Fruit fly (Drosophila melanogaster) whole organism: ENCODE results near the gene TTLL1A.

ENCODE experiments used
- CG8478 ChIP-seq: fragments of >200 bp; optimal IDR thresholded peaks from 2 replicates; lab custom pipeline; 2018; ENCODE audit warnings: inconsistent platforms
- Dll ChIP-seq: fragments of >200 bp; optimal IDR thresholded peaks from 2 replicates; lab custom pipeline; 2017
- EcR ChIP-seq, 2 experiments: fragments of >200 bp; optimal IDR thresholded peaks; 2 replicates each; lab custom pipeline; 2017; ENCODE audit warnings: missing biosample characterization in 2 of 2, missing genetic modification characterization in 2 of 2, missing genetic modification reagents in 2 of 2
- pan ChIP-seq: fragments of >200 bp; optimal IDR thresholded peaks from 2 replicates; lab custom pipeline; 2017
- psq ChIP-seq: fragments of >200 bp; optimal IDR thresholded peaks from 2 replicates; lab custom pipeline; 2017
- usp ChIP-seq: fragments of >200 bp; optimal IDR thresholded peaks from 2 replicates; lab custom pipeline; 2017; ENCODE audit warnings: missing biosample characterization, missing genetic modification characterization, mixed read lengths

Gene TTLL1A

DNA sequence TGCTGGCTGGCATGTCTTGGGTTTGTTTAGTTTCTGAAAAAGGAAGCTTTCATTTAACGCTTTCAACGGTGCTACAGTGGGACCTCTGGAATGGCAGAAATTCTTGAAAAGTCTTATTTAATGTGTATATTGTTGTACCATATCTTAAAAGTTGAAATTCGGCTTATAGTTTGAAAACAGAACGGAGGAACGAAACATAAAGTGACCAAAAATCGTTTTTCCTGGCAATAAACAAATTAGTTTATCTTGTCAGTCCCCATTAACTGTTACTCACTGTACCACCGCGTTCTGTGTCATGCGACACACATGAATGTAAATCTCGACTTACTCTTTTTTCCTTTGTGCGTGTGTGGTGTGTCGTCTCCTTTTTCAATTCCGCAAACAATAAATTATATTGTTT lies 30.3 kb downstream of the TTLL1A start:
- no peak for TF ChIP-seq CG8478
- TF ChIP-seq psq (lab: Kevin White, UChicago) = no peak
- TF ChIP-seq EcR (GFP tag; optimal IDR thresholded peaks at IDR 0.05; lab: Kevin White, UChicago) = no peak
- no peak for TF ChIP-seq usp (GFP tag; lab: Kevin White, UChicago)
- TF ChIP-seq Dll = no peak
- no peak for TF ChIP-seq pan (lab: Kevin White, UChicago)

DNA sequence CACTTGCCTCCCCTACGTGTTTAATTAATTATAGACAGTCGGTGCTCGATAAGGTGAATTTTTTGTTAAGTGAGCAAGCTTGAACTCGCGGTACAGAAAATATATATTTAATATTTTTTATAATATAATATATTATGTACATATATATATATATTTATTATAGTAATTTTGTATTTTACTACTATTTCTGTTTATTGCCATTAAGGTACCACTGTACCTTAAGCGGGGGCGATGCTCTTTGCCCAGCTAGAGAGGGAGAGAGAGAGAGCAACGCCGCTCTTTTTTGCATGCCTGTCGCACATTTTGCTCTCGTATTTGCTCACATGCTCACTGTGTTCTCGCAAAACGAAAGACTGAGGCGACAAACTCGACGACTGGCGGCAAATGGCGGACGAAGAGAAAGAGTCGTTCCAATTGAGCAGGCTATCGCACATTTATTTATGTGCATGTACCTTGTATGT lies 31.9 kb downstream of the TTLL1A start:
- no peak for TF ChIP-seq usp (GFP tag; lab: Kevin White, UChicago)
- no peak for TF ChIP-seq EcR (GFP tag; optimal IDR thresholded peaks at IDR 0.05; lab: Kevin White, UChicago)
- no peak for TF ChIP-seq pan (lab: Kevin White, UChicago)
- no peak for TF ChIP-seq CG8478
- TF ChIP-seq psq (lab: Kevin White, UChicago) = no peak
- TF ChIP-seq Dll = no peak

DNA sequence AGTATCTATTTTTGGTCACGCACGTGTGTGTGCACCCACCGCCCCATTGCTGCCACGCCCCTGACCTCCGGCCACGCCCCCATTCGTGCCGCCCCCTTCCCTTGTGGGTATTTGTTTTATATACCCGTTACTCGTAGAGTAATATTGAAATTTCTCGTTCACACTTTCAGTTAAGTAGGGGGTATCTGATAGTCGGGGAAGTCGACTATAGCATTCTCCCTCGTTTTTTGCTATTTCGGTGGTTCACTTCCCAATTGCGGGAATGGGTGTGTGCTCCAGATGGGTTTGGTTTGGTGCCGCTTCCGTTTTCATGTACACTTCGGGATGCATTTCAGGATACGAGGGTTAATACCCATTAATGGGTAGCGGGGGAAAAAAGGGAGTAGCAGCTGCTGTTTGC lies 35.1 kb downstream of the TTLL1A start:
- TF ChIP-seq psq (lab: Kevin White, UChicago) = no peak
- TF ChIP-seq pan (lab: Kevin White, UChicago) = no peak
- no peak for TF ChIP-seq CG8478
- no peak for TF ChIP-seq EcR (GFP tag; optimal IDR thresholded peaks at IDR 0.05; lab: Kevin White, UChicago)
- TF ChIP-seq usp (GFP tag; lab: Kevin White, UChicago) = no peak
- no peak for TF ChIP-seq Dll

DNA sequence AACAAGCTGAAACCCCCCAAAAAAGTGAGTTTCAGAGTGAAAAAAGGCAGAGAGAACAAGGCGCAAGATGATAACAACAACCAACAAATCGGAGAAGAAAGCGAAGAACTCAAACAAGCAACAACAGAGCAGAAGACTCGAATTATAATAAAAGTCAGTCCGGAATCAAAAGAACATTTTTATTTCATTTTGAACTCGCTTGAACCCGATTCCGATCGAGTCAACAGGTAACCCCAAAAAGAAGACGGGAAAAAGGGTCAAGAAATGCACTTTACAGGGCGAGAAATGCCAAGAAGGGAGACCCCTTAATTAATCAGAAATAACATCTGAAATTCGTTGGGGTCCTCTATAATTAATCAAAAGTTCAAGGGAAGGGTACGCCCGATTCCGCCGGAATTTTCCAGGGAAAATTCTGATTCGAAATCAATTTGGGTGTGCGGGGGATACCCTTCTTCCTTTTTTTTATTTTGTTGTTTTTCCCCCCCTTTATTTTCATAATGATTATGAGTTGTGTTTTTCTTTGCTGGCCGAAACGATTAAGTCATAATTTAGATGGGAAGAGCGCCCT lies 39.9 kb downstream of the TTLL1A start:
- TF ChIP-seq psq (lab: Kevin White, UChicago) (no peak), CG8478 (no peak), EcR (GFP tag; optimal IDR thresholded peaks at IDR 0.05; lab: Kevin White, UChicago) (no peak), Dll (no peak), pan (lab: Kevin White, UChicago) (no peak), usp (GFP tag; lab: Kevin White, UChicago) (no peak)

DNA sequence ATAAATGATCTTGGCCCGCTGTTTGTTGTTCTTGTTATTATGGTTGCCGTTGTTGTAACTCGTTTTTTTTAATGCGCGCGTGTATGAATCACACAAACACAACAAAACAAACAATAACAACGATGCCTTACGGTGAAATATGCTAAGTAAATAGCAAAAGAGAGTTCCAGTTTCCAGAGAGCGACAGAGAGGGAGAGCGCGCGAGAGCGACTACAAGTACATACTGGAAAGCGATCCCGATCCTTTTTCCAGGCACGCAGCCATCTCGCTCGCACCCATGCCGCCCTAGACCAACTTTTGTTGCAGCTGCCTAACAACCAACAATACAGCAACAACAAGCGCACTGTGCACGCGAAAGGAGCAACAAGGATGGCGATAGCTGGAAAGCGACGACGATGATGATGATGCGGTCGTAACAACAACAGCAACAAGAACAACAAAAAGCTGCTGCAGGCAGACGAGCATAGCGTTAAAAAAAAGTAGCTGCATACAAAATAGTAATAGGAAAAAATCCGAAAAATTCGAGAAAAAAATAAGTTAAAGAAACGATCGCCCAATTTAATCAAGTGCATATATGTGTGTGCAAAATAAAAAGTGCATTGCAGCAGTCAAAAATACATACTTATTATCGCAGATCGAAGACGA lies 41.9 kb downstream of the TTLL1A start:
- no peak for TF ChIP-seq usp (GFP tag; lab: Kevin White, UChicago)
- no peak for TF ChIP-seq Dll
- TF ChIP-seq psq (lab: Kevin White, UChicago) = no peak
- TF ChIP-seq EcR (GFP tag; optimal IDR thresholded peaks at IDR 0.05; lab: Kevin White, UChicago) = no peak
- TF ChIP-seq CG8478 = no peak
- TF ChIP-seq pan (lab: Kevin White, UChicago) = no peak

DNA sequence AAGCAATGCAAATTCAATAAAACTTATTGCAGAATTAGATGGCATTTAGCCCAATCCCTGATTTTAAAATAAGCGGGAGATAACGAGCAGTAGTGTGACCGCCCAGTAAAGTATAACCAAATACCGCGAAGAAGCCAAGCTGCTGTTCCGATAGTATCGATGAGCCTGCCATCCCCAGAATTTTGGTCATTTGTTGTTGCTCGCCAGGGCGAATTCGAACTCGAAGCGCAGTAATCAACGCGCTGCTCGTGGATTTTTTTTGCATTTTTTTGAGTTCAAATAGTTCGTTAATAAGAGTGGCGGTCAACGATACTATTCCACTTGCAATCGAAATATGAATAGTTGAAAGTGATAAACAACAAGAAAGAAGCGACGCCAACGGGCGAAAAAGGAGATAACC lies 42.6 kb downstream of the TTLL1A start, which contains the start of gene baz:
baz (plus strand) TSS at position 188 of the 400 bp plus-strand sequence.
- TF ChIP-seq usp (GFP tag; lab: Kevin White, UChicago) = no peak
- TF ChIP-seq psq (lab: Kevin White, UChicago) = no peak
- no peak for TF ChIP-seq CG8478
- no peak for TF ChIP-seq EcR (GFP tag; optimal IDR thresholded peaks at IDR 0.05; lab: Kevin White, UChicago)
- TF ChIP-seq Dll = no peak
- no peak for TF ChIP-seq pan (lab: Kevin White, UChicago)

DNA sequence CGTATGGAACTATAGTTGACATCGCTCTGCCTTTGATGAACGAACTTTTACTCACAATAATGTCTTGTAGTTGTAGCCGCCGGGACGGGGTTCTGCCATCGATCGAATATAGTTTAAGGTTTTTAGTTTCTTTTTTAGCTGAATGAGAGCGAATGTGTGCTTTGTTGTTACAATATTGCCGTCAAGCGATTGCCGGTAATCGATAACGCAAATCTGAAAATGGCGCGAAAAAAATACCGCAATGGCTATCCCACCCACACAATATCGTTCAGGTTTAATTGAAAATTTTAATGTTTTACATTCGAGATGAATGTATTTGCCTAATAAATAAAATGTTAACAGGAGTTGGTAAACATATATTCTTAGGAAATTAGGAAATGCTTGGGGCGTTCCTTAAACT lies 43.3 kb downstream of the TTLL1A start, which contains the start of gene xmas:
xmas (minus strand) TSS at position 191 of the 400 bp plus-strand sequence.
- no peak for TF ChIP-seq EcR (GFP tag; optimal IDR thresholded peaks at IDR 0.05; lab: Kevin White, UChicago)
- no peak for TF ChIP-seq usp (GFP tag; lab: Kevin White, UChicago)
- no peak for TF ChIP-seq Dll
- TF ChIP-seq pan (lab: Kevin White, UChicago) = no peak
- TF ChIP-seq CG8478 = no peak
- no peak for TF ChIP-seq psq (lab: Kevin White, UChicago)
